Worm (Caenorhabditis elegans) whole organism, L1 larva: ENCODE data around the gene odd-1.

Experiments
- aha-1 ChIP-seq: fragments of 150-350 bp; optimal IDR thresholded peaks from 2 replicates; lab custom pipeline; 2014; ENCODE audit warnings: missing biosample characterization, missing genetic modification characterization
- ces-1 ChIP-seq: fragments of 150-350 bp; optimal IDR thresholded peaks from 2 replicates; lab custom pipeline; 2014; ENCODE audit warnings: missing biosample characterization, missing genetic modification reagents, missing genetic modification characterization
- fos-1 ChIP-seq: fragments of 150-350 bp; optimal IDR thresholded peaks from 2 replicates; lab custom pipeline; 2014; ENCODE audit warnings: missing biosample characterization, missing genetic modification characterization
- isw-1 ChIP-seq: fragments of 200-800 bp; sonication (Bioruptor generic); IDR thresholded peaks from 2 replicates; pipeline ENCODE4 v1.3.6; 2022; ENCODE audit warnings: missing genetic modification characterization, missing compliant biosample characterization
- lir-3 ChIP-seq: sonication (generic microtip); optimal IDR thresholded peaks from 2 replicates; lab custom pipeline; 2016; ENCODE audit warnings: mild to moderate bottlenecking, missing genetic modification characterization, moderate library complexity, missing compliant biosample characterization; ENCODE audit not compliant: poor library complexity
- mdl-1 ChIP-seq, 2 experiments: fragments of 150-350 bp; optimal IDR thresholded peaks; 2 replicates each; lab custom pipeline; 2014 to 2017; ENCODE audit warnings: missing biosample characterization in 2 of 2, missing genetic modification characterization in 2 of 2, inconsistent platforms in 1 of 2
- nhr-76 ChIP-seq: sonication (generic microtip); optimal IDR thresholded peaks from 2 replicates; lab custom pipeline; 2017; ENCODE audit warnings: missing biosample characterization, missing genetic modification characterization
- snpc-4 ChIP-seq: fragments of 150-350 bp; optimal IDR thresholded peaks from 2 replicates; lab custom pipeline; 2014; ENCODE audit warnings: missing biosample characterization, missing genetic modification characterization
- tbx-2 ChIP-seq: sonication (generic microtip); optimal IDR thresholded peaks from 2 replicates; lab custom pipeline; 2016; ENCODE audit warnings: missing genetic modification characterization, missing compliant biosample characterization
- unc-62 ChIP-seq: fragments of 150-350 bp; optimal IDR thresholded peaks from 2 replicates; lab custom pipeline; 2014; ENCODE audit warnings: missing biosample characterization, missing genetic modification reagents, missing genetic modification characterization
- zag-1 ChIP-seq: fragments of 150-350 bp; optimal IDR thresholded peaks from 2 replicates; lab custom pipeline; 2014; ENCODE audit warnings: missing biosample characterization, missing genetic modification characterization
- ztf-11 ChIP-seq, 2 experiments: sonication (generic microtip); optimal IDR thresholded peaks; 2 replicates each; lab custom pipeline; 2016 to 2017; ENCODE audit warnings: missing genetic modification characterization in 2 of 2, missing biosample characterization in 1 of 2, missing compliant biosample characterization in 1 of 2

DNA sequence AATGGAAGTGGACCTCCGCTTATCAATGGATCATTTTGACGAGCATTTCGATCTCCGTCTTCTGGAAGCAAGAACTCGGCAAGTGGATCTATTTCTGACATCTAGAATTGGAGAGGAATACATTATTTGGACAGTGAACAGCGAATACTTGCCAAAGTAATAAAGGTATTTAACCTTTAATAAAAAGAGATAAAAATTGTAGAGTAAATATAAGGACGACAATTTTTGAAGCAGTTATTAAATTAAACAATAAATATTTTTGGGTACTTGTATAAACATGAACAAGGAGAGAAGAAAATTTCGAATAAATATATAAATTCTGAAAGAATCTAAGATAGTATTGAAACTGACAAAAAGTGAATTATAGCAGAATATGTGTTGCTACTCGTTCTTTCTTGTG is 35.7 kb upstream of the odd-1 start, which contains the start of gene lin-37:
- TF ChIP-seq mdl-1 (tag; optimal IDR thresholded peaks at IDR 0.05; lab: Kevin White, UChicago) (no peak), nhr-76 (tag; lab: Kevin White, UChicago) (no peak), tbx-2 (no peak), zag-1 (no peak), lir-3 (tag; lab: Kevin White, UChicago) (no peak), isw-1 (GFP tag; lab: Robert Waterston, UW) (no peak), snpc-4 (tag; lab: Kevin White, UChicago) (no peak), unc-62 (GFP tag; lab: Kevin White, UChicago) (no peak), fos-1 (no peak), ztf-11 (tag; optimal IDR thresholded peaks at IDR 0.05; lab: Kevin White, UChicago) (no peak), aha-1 (tag; lab: Kevin White, UChicago) (no peak), ces-1 (no peak)
